Worm (Caenorhabditis elegans) whole organism, early embryonic: ENCODE data around the gene ncs-3.

Experiments
- B0310.2 ChIP-seq: sonication (generic microtip); optimal IDR thresholded peaks from 2 replicates; lab custom pipeline; 2016; ENCODE audit warnings: mild to moderate bottlenecking, missing genetic modification characterization, missing compliant biosample characterization
- ceh-36 ChIP-seq: sonication (generic microtip); optimal IDR thresholded peaks from 2 replicates; lab custom pipeline; 2016; ENCODE audit warnings: missing genetic modification characterization, inconsistent platforms, missing compliant biosample characterization
- flt-1 ChIP-seq: fragments of 200-800 bp; sonication (Bioruptor generic); IDR thresholded peaks from 2 replicates; pipeline ENCODE4 v1.3.6; 2022; ENCODE audit warnings: missing genetic modification characterization, missing compliant biosample characterization

- TF ChIP-seq flt-1 (GFP tag; lab: Robert Waterston, UW) (no peak), ceh-36 (tag; lab: Kevin White, UChicago) (no peak), B0310.2 (no peak)
Observed at ce11 chrX:1080549-1080948, 26.7 kb downstream of the ncs-3 start, which contains the start of gene pfn-3.
